Fruit fly (Drosophila melanogaster): ENCODE results near the gene CG5292.
A peak's percentile ranks its signal among the peaks of the same experiment; 100 is the strongest.

CG5292 gene

dm6 chr3R:17149080-17149746, 2.4 kb upstream of the CG5292 start, which contains the start of the genes m-cup and Det (continued):
- TF ChIP-seq MTF-1 (GFP tag; optimal IDR thresholded peaks at IDR 0.05; ENCODE audit: borderline replicate concordance) (no peak), CG10565 (GFP tag; optimal IDR thresholded peaks at IDR 0.05) (no peak), en (GFP tag; optimal IDR thresholded peaks at IDR 0.05) (no peak), Xrp1 (GFP tag; IDR thresholded peaks at IDR 0.05) (no peak), zf30C (GFP tag; optimal IDR thresholded peaks at IDR 0.05) (peak; percentile 44), knrl (GFP tag; IDR thresholded peaks at IDR 0.05; ENCODE audit: partially characterized antibody) (peak; percentile 80), lov (optimal IDR thresholded peaks at IDR 0.05) (no peak), lov (GFP tag; IDR thresholded peaks at IDR 0.05) (no peak), CG2202 (tag; optimal IDR thresholded peaks at IDR 0.05) (no peak), grau (tag; optimal IDR thresholded peaks at IDR 0.05) (no peak), Dbx (GFP tag; IDR thresholded peaks at IDR 0.05) (no peak), Fer2 (tag; optimal IDR thresholded peaks at IDR 0.05) (no peak), tio (GFP tag; optimal IDR thresholded peaks at IDR 0.05) (no peak), Ptx1 (GFP tag; IDR thresholded peaks at IDR 0.05) (no peak), Kr (GFP tag; optimal IDR thresholded peaks at IDR 0.05) (no peak), CG32767 (GFP tag; IDR thresholded peaks at IDR 0.05) (no peak), Deaf1 (tag; optimal IDR thresholded peaks at IDR 0.05) (no peak), nom (GFP tag; optimal IDR thresholded peaks at IDR 0.05) (no peak), odd (GFP tag; optimal IDR thresholded peaks at IDR 0.05) (no peak), CG34224 (GFP tag; IDR thresholded peaks at IDR 0.05; ENCODE audit: partially characterized antibody) (peak; percentile 39; the same call in 2 of the 3 replicates), CG15696 (tag; optimal IDR thresholded peaks at IDR 0.05) (peak; percentile 21), CG14860 (GFP tag; IDR thresholded peaks at IDR 0.05; ENCODE audit: partially characterized antibody) (peak; percentile 49; the same call in 1 of the 3 replicates), Six4 (GFP tag; optimal IDR thresholded peaks at IDR 0.05) (no peak), dpn (GFP tag; optimal IDR thresholded peaks at IDR 0.05) (peak in 1 of 2 experiments; percentile 18), sob (GFP tag; IDR thresholded peaks at IDR 0.05) (0 out of 2 replicates have a peak, but pooled peaks have one; percentile 7), dysf (GFP tag; IDR thresholded peaks at IDR 0.05) (no peak), CG2712 (tag; optimal IDR thresholded peaks at IDR 0.05) (no peak), CG4424 (GFP tag; optimal IDR thresholded peaks at IDR 0.05) (peak; percentile 8), dan (GFP tag; IDR thresholded peaks at IDR 0.05) (no peak), CG6765 (GFP tag; optimal IDR thresholded peaks at IDR 0.05) (no peak), ham (GFP tag; IDR thresholded peaks at IDR 0.05) (no peak), Dp (GFP tag; optimal IDR thresholded peaks at IDR 0.05) (peak; percentile 82), Usf (GFP tag; optimal IDR thresholded peaks at IDR 0.05) (no peak), Elba2 (GFP tag; optimal IDR thresholded peaks at IDR 0.05) (no peak), Bgb (GFP tag; IDR thresholded peaks at IDR 0.05; ENCODE audit: partially characterized antibody) (peak; percentile 64), ase (GFP tag; IDR thresholded peaks at IDR 0.05) (no peak), Sox100B (GFP tag; optimal IDR thresholded peaks at IDR 0.05) (no peak), Stat92E (GFP tag; optimal IDR thresholded peaks at IDR 0.05) (no peak), CG30020 (tag; optimal IDR thresholded peaks at IDR 0.05) (no peak), Oaz (GFP tag; IDR thresholded peaks at IDR 0.05) (no peak), CG17186 (GFP tag; optimal IDR thresholded peaks at IDR 0.05) (peak; percentile 79), dmrt11E (tag; optimal IDR thresholded peaks at IDR 0.05) (no peak), chif (GFP tag; optimal IDR thresholded peaks at IDR 0.05) (peak in 1 of 2 experiments; percentile 27), run (tag; optimal IDR thresholded peaks at IDR 0.05) (no peak), slbo (GFP tag; IDR thresholded peaks at IDR 0.05) (no peak), CG10267 (tag; optimal IDR thresholded peaks at IDR 0.05) (peak; percentile 51), shn (GFP tag; optimal IDR thresholded peaks at IDR 0.05) (no peak), Dad (GFP tag; optimal IDR thresholded peaks at IDR 0.05) (no peak), YL-1 (GFP tag; optimal IDR thresholded peaks at IDR 0.05) (peak; percentile 81), z (GFP tag; IDR thresholded peaks at IDR 0.05) (no peak)

Data from whole organism, embryonic.